Fruit fly (Drosophila melanogaster) whole organism, wandering third instar larva: Measurements from ENCODE around the gene CG8202.

ENCODE experiments used
- Abd-B ChIP-seq: fragments of >200 bp; optimal IDR thresholded peaks from 2 replicates; lab custom pipeline; 2017; ENCODE audit warnings: missing biosample characterization, missing genetic modification characterization
- CG32264 ChIP-seq: fragments of 200-800 bp; sonication (Bioruptor generic); optimal IDR thresholded peaks from 2 replicates; lab custom pipeline; 2016; ENCODE audit warnings: missing biosample characterization, missing genetic modification characterization
- CG9705 ChIP-seq: fragments of 200-800 bp; sonication (Bioruptor generic); optimal IDR thresholded peaks from 2 replicates; lab custom pipeline; 2018; ENCODE audit warnings: missing biosample characterization, mild to moderate bottlenecking, missing genetic modification characterization
- CrebA ChIP-seq: fragments of 200-800 bp; sonication (Bioruptor generic); optimal IDR thresholded peaks from 2 replicates; lab custom pipeline; 2016; ENCODE audit warnings: missing biosample characterization, mild to moderate bottlenecking, missing genetic modification characterization, borderline replicate concordance
- Dfd ChIP-seq: fragments of >200 bp; optimal IDR thresholded peaks from 2 replicates; lab custom pipeline; 2017; ENCODE audit warnings: missing biosample characterization, missing genetic modification characterization
- HLH106 ChIP-seq: fragments of 200-800 bp; optimal IDR thresholded peaks from 3 replicates; lab custom pipeline; 2019; ENCODE audit warnings: missing biosample characterization, mild to moderate bottlenecking, missing genetic modification characterization, moderate library complexity
- Hnf4 ChIP-seq: fragments of 200-800 bp; sonication (Bioruptor generic); optimal IDR thresholded peaks from 2 replicates; lab custom pipeline; 2016; ENCODE audit warnings: missing biosample characterization, mild to moderate bottlenecking, missing genetic modification characterization
- Hr78 ChIP-seq: fragments of >200 bp; optimal IDR thresholded peaks from 2 replicates; lab custom pipeline; 2017; ENCODE audit warnings: missing biosample characterization, missing genetic modification characterization
- Hr83 ChIP-seq: fragments of 200-300 bp; sonication (Bioruptor generic); optimal IDR thresholded peaks from 2 replicates; lab custom pipeline; 2016; ENCODE audit warnings: missing biosample characterization, mild to moderate bottlenecking, missing genetic modification characterization, moderate library complexity; ENCODE audit not compliant: poor library complexity, severe bottlenecking
- Jra ChIP-seq: sonication (Bioruptor generic); optimal IDR thresholded peaks from 2 replicates; lab custom pipeline; 2016; ENCODE audit warnings: missing biosample characterization, missing genetic modification characterization
- Mio ChIP-seq: sonication (Bioruptor generic); optimal IDR thresholded peaks from 2 replicates; lab custom pipeline; 2016; ENCODE audit warnings: missing biosample characterization, missing genetic modification characterization
- Myc ChIP-seq: fragments of >200 bp; optimal IDR thresholded peaks from 2 replicates; lab custom pipeline; 2017
- N ChIP-seq: fragments of >200 bp; optimal IDR thresholded peaks from 2 replicates; lab custom pipeline; 2018; ENCODE audit warnings: missing biosample characterization, missing external identifiers, missing genetic modification characterization
- OdsH ChIP-seq: fragments of 200-800 bp; sonication (Bioruptor generic); optimal IDR thresholded peaks from 2 replicates; lab custom pipeline; 2016; ENCODE audit warnings: missing biosample characterization, mild to moderate bottlenecking, missing genetic modification characterization
- Rel ChIP-seq, 2 experiments: fragments of 200-800 bp; sonication (Bioruptor generic) in 1 of 2; optimal IDR thresholded peaks; 2 replicates in 1 of 2; 3 replicates in 1 of 2; lab custom pipeline; 2016 to 2019; ENCODE audit warnings: mild to moderate bottlenecking in 2 of 2, missing biosample characterization in 2 of 2, missing genetic modification characterization in 2 of 2, moderate library complexity in 1 of 2
- Sp1 ChIP-seq: fragments of 200-800 bp; sonication (Bioruptor generic); optimal IDR thresholded peaks from 3 replicates; lab custom pipeline; 2019; ENCODE audit warnings: missing biosample characterization, mild to moderate bottlenecking, missing genetic modification characterization, moderate library complexity
- Vsx2 ChIP-seq: fragments of 200-300, 225-300 bp; sonication (Bioruptor generic); optimal IDR thresholded peaks from 2 replicates; lab custom pipeline; 2018; ENCODE audit warnings: missing biosample characterization, missing genetic modification characterization; ENCODE audit not compliant: partially characterized antibody
- br ChIP-seq: fragments of 200-800 bp; sonication (Bioruptor generic); optimal IDR thresholded peaks from 2 replicates; lab custom pipeline; 2016; ENCODE audit warnings: missing biosample characterization, missing genetic modification characterization
- brk ChIP-seq: fragments of 200-800 bp; sonication (Bioruptor generic); optimal IDR thresholded peaks from 2 replicates; lab custom pipeline; 2016; ENCODE audit warnings: missing biosample characterization, mild to moderate bottlenecking, missing genetic modification characterization
- dl ChIP-seq, 2 experiments: fragments of 175-275, 200-275 bp in 1 of 2; fragments of 200-275 bp in 1 of 2; sonication (Bioruptor generic); optimal IDR thresholded peaks; lab custom pipeline; 2018; ENCODE audit warnings: mild to moderate bottlenecking in 2 of 2, missing biosample characterization in 2 of 2, missing genetic modification characterization in 2 of 2, moderate library complexity in 2 of 2; ENCODE audit not compliant: partially characterized antibody in 2 of 2, insufficient read depth in 1 of 2
- dmrt93B ChIP-seq: fragments of 200-800 bp; sonication (Bioruptor generic); optimal IDR thresholded peaks from 2 replicates; lab custom pipeline; 2018; ENCODE audit warnings: missing biosample characterization, mild to moderate bottlenecking, missing genetic modification characterization
- ey ChIP-seq: fragments of 200-800 bp; sonication (Bioruptor generic); optimal IDR thresholded peaks from 2 replicates; lab custom pipeline; 2016; ENCODE audit warnings: missing biosample characterization, missing genetic modification characterization
- foxo ChIP-seq, 2 experiments: fragments of 200-800 bp; sonication (Bioruptor generic); optimal IDR thresholded peaks; 2 replicates in 1 of 2; 3 replicates in 1 of 2; lab custom pipeline; 2016 to 2017; ENCODE audit warnings: missing biosample characterization in 2 of 2, missing genetic modification characterization in 2 of 2
- fru ChIP-seq: fragments of 200-800 bp; sonication (Bioruptor generic); optimal IDR thresholded peaks from 3 replicates; lab custom pipeline; 2016; ENCODE audit warnings: missing biosample characterization, mild to moderate bottlenecking, missing genetic modification characterization
- h ChIP-seq: fragments of 200-800 bp; sonication (Bioruptor generic); optimal IDR thresholded peaks from 3 replicates; lab custom pipeline; 2016; ENCODE audit warnings: missing biosample characterization, mild to moderate bottlenecking, missing genetic modification characterization
- lola ChIP-seq: fragments of >200 bp; optimal IDR thresholded peaks from 2 replicates; lab custom pipeline; 2017; ENCODE audit warnings: missing biosample characterization, missing genetic modification characterization
- pan ChIP-seq: fragments of >200 bp; optimal IDR thresholded peaks from 2 replicates; lab custom pipeline; 2017
- psq ChIP-seq: fragments of 200-800 bp; sonication (Bioruptor generic); optimal IDR thresholded peaks from 3 replicates; lab custom pipeline; 2017; ENCODE audit warnings: missing biosample characterization, mild to moderate bottlenecking, missing genetic modification characterization, moderate library complexity
- rgr ChIP-seq: fragments of 200-800 bp; sonication (Bioruptor generic); optimal IDR thresholded peaks from 3 replicates; lab custom pipeline; 2016; ENCODE audit warnings: missing biosample characterization, mild to moderate bottlenecking, missing genetic modification characterization
- sage ChIP-seq: fragments of 200-800 bp; sonication (Bioruptor generic); optimal IDR thresholded peaks from 2 replicates; lab custom pipeline; 2016; ENCODE audit warnings: missing biosample characterization, mild to moderate bottlenecking, missing genetic modification characterization
- sv ChIP-seq: fragments of 200-800 bp; sonication (Bioruptor generic); optimal IDR thresholded peaks from 3 replicates; lab custom pipeline; 2016; ENCODE audit warnings: missing biosample characterization, missing genetic modification characterization
- tai ChIP-seq: sonication (Bioruptor generic); optimal IDR thresholded peaks from 2 replicates; lab custom pipeline; 2016; ENCODE audit warnings: missing biosample characterization, missing genetic modification characterization
- usp ChIP-seq: fragments of >200 bp; optimal IDR thresholded peaks from 2 replicates; lab custom pipeline; 2017; ENCODE audit warnings: missing biosample characterization, missing genetic modification characterization
- woc ChIP-seq: sonication (Bioruptor generic); optimal IDR thresholded peaks from 2 replicates; lab custom pipeline; 2016; ENCODE audit warnings: missing biosample characterization, mild to moderate bottlenecking, missing genetic modification characterization

Gene CG8202

dm6 chr3R:8739161-8739783 lies 7.4 kb downstream of the CG8202 start:
- TF ChIP-seq HLH106 (tag; lab: Kevin White, UChicago) (peak; percentile 20), woc (GFP tag; lab: Kevin White, UChicago) (peak; percentile 36), psq (GFP tag; lab: Kevin White, UChicago) (peak; percentile 10), CG9705 (GFP tag; lab: Kevin White, UChicago) (no peak), h (peak; percentile 45), CG32264 (no peak), Sp1 (peak; percentile 40), usp (no peak), N (GFP tag; lab: Kevin White, UChicago) (no peak), OdsH (peak; percentile 25), rgr (GFP tag; lab: Kevin White, UChicago) (peak; percentile 42), fru (GFP tag; lab: Kevin White, UChicago) (peak; percentile 65), ey (GFP tag; lab: Kevin White, UChicago) (peak; percentile 1), foxo (GFP tag; optimal IDR thresholded peaks at IDR 0.05; lab: Kevin White, UChicago) (peak in 1 of 2 experiments; percentile 35), Abd-B (no peak)

DNA sequence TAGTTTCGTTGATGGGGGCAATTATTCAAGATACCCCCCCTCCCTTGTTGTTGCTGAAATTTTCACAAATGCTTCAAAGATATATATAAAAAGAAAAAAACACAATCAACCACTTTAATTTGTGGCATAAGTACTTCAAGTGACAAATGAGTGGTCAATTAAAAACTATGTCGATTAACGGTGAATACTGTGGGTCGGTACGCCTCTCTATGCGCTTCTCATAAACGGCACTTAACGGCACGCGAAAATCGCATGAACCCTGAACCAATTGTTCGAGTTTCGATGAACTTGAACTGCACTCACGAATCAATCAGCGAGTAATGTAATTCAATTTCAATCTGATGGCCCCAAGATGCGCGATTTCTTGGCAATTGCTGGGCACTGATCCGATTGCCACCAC lies 8.2 kb downstream of the CG8202 start:
- TF ChIP-seq rgr (GFP tag; lab: Kevin White, UChicago): no peak
- no peak for TF ChIP-seq sage (GFP tag; lab: Kevin White, UChicago)
- no peak for TF ChIP-seq N (GFP tag; lab: Kevin White, UChicago)
- no peak for TF ChIP-seq Rel (GFP tag; optimal IDR thresholded peaks at IDR 0.05; lab: Kevin White, UChicago)
- no peak for TF ChIP-seq Rel (tag; optimal IDR thresholded peaks at IDR 0.05; lab: Kevin White, UChicago)
- TF ChIP-seq OdsH: no peak
- TF ChIP-seq tai (GFP tag; lab: Kevin White, UChicago): no peak
- TF ChIP-seq brk: no peak
- no peak for TF ChIP-seq psq (GFP tag; lab: Kevin White, UChicago)
- no peak for TF ChIP-seq sv (GFP tag; lab: Kevin White, UChicago)
- no peak for TF ChIP-seq Sp1
- TF ChIP-seq br (GFP tag; lab: Kevin White, UChicago): no peak
- TF ChIP-seq Hr83 (GFP tag; lab: Kevin White, UChicago): no peak
- TF ChIP-seq Mio (GFP tag; lab: Kevin White, UChicago): no peak
- TF ChIP-seq dl (GFP tag; optimal IDR thresholded peaks at IDR 0.05; lab: Kevin White, UChicago; ENCODE audit: insufficient read depth in 1 of 2, partially characterized antibody in 2 of 2): no peak
- no peak for TF ChIP-seq pan
- TF ChIP-seq, all 38 proteins: peak for 0

DNA sequence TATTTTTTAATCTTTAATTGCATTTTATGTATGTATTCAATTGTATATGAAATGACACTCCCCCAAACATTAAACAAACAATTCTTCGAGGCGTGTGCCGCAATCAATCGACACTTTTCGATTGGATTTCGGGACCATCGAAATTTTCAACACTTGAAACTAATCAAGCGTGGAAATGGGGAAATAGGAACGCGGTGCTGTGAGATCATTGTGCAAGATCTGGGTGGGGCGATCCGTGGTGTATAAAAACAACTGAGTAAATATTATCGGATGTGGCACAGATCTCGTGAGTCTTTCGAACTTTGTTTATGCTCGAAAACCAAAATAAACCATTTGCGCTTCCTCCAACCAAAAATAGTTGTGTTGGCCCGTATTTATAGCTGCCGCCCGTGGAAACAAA lies 9.4 kb downstream of the CG8202 start:
- TF ChIP-seq Hr78 (GFP tag; lab: Kevin White, UChicago): no peak
- TF ChIP-seq Hnf4 (GFP tag; lab: Kevin White, UChicago): no peak
- no peak for TF ChIP-seq psq (GFP tag; lab: Kevin White, UChicago)
- TF ChIP-seq Sp1: no peak
- TF ChIP-seq lola (GFP tag; lab: Kevin White, UChicago): no peak
- TF ChIP-seq CG9705 (GFP tag; lab: Kevin White, UChicago): no peak
- no peak for TF ChIP-seq br (GFP tag; lab: Kevin White, UChicago)
- TF ChIP-seq Vsx2 (GFP tag; lab: Kevin White, UChicago): no peak
- no peak for TF ChIP-seq Myc (lab: Kevin White, UChicago)
- no peak for TF ChIP-seq CrebA (GFP tag; lab: Kevin White, UChicago)
- TF ChIP-seq N (GFP tag; lab: Kevin White, UChicago): no peak
- no peak for TF ChIP-seq dmrt93B (GFP tag; lab: Kevin White, UChicago)
- TF ChIP-seq usp: no peak
- TF ChIP-seq Rel (GFP tag; optimal IDR thresholded peaks at IDR 0.05; lab: Kevin White, UChicago): no peak
- TF ChIP-seq Rel (tag; optimal IDR thresholded peaks at IDR 0.05; lab: Kevin White, UChicago): no peak
- no peak for TF ChIP-seq Dfd (GFP tag; lab: Kevin White, UChicago)
- TF ChIP-seq, all 38 proteins: peak for 0

- TF ChIP-seq sv (GFP tag; lab: Kevin White, UChicago): no peak
- no peak for TF ChIP-seq Jra (GFP tag; lab: Kevin White, UChicago)
- TF ChIP-seq woc (GFP tag; lab: Kevin White, UChicago): no peak
- no peak for TF ChIP-seq Mio (GFP tag; lab: Kevin White, UChicago)
- TF ChIP-seq OdsH: no peak
- TF ChIP-seq ey (GFP tag; lab: Kevin White, UChicago): no peak
- TF ChIP-seq Sp1: no peak
- no peak for TF ChIP-seq Hr83 (GFP tag; lab: Kevin White, UChicago)
Observed at dm6 chr3R:8741941-8742340, 10.1 kb downstream of the CG8202 start.
